Worm (Caenorhabditis elegans): ENCODE measurements around the gene F41G3.10.

DNA sequence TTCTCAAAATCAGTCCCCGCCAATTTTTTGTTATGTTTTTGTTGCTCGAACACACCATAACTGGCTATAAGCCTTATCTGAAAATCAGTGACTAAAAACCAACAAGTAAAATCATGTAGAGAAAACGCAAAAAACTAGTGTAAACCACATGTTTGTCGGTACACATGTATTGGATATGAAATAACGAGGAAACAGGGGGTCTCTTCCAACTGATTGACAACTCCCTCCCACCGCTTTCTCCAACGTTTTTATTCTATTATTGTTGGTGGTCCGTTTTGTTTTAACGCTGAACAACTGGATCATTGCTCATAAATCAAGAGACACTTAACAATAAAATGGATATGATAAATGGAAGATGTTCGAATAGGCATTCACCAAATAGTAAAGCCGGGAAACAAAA lies 22.5 kb downstream of the F41G3.10 start:
- TF ChIP-seq ama-1 (optimal IDR thresholded peaks at IDR 0.05): no peak
- TF ChIP-seq aly-1 (tag; optimal IDR thresholded peaks at IDR 0.05): no peak
- no peak for TF ChIP-seq ceh-36 (tag; optimal IDR thresholded peaks at IDR 0.05)
- no peak for TF ChIP-seq tbx-37 (GFP tag; conservative IDR thresholded peaks at IDR 0.05)
- no peak for TF ChIP-seq hmg-4 (GFP tag; optimal IDR thresholded peaks at IDR 0.05)
- no peak for TF ChIP-seq tbx-11 (GFP tag; IDR thresholded peaks at IDR 0.05)
- TF ChIP-seq sea-1 (GFP tag; conservative IDR thresholded peaks at IDR 0.05): no peak

Data from whole organism, early embryonic.